Fruit fly (Drosophila melanogaster): ENCODE results near the gene Pfdn5.

Gene Pfdn5

DNA sequence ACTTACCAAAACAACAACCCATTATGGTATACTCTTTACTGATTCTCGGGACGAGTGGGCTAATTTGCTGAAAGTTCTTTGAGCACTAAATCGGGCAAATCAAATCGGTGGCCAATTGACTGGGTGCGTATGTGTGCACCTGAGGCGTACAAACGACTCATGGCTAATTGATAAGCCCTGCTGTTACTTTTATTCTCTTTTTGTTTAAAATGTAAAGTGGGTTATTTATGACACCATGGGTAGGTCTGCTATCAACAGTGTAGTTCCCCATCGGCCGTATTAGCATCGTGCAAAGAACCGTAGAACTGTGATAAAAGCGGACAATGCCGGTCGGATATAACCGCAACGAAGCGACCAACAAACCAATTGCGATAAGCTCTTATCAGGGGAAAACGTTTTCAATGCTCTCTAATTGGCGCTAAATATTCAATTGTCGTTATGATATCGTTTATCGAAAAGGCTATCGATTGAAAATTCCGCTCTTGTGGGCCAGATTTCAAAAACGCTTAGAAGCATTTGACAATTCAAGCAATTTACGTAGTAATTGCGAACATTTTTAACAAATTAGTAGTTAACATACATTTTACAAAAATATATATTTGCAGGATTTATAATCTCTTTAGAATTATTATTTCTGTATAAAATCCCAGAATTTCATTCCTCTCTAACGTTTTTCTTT is 39.5 kb upstream of the Pfdn5 start, which contains the start of gene CG34288 (continued):
- TF ChIP-seq Xbp1 (GFP tag; optimal IDR thresholded peaks at IDR 0.05) (no peak), Nf-YB (GFP tag; optimal IDR thresholded peaks at IDR 0.05) (no peak), CG6765 (GFP tag; optimal IDR thresholded peaks at IDR 0.05) (no peak), lilli (GFP tag; optimal IDR thresholded peaks at IDR 0.05) (no peak), zfh2 (GFP tag; optimal IDR thresholded peaks at IDR 0.05) (no peak), GATAe (GFP tag; conservative IDR thresholded peaks at IDR 0.05) (peak; percentile 95), lov (optimal IDR thresholded peaks at IDR 0.05) (no peak), lov (GFP tag; IDR thresholded peaks at IDR 0.05) (no peak), sug (tag; optimal IDR thresholded peaks at IDR 0.05) (peak; percentile 89), NK7.1 (GFP tag; optimal IDR thresholded peaks at IDR 0.05) (no peak), tll (GFP tag; optimal IDR thresholded peaks at IDR 0.05) (no peak), ERR (GFP tag; optimal IDR thresholded peaks at IDR 0.05) (no peak), otp (GFP tag; IDR thresholded peaks at IDR 0.05) (peak; percentile 77), gfzf (GFP tag; optimal IDR thresholded peaks at IDR 0.05) (no peak), MTF-1 (GFP tag; optimal IDR thresholded peaks at IDR 0.05; ENCODE audit: borderline replicate concordance) (no peak), Atf6 (GFP tag; IDR thresholded peaks at IDR 0.05) (peak; percentile 68; the same call in 1 of the 2 replicates), grn (GFP tag; optimal IDR thresholded peaks at IDR 0.05) (no peak), Camta (GFP tag; optimal IDR thresholded peaks at IDR 0.05) (no peak), pnt (GFP tag; optimal IDR thresholded peaks at IDR 0.05) (no peak), lola (GFP tag; optimal IDR thresholded peaks at IDR 0.05) (no peak), nerfin-1 (tag; optimal IDR thresholded peaks at IDR 0.05) (no peak), hbn (GFP tag; IDR thresholded peaks at IDR 0.05; ENCODE audit: partially characterized antibody) (no peak), HLH54F (GFP tag; optimal IDR thresholded peaks at IDR 0.05) (no peak), mld (GFP tag; IDR thresholded peaks at IDR 0.05; ENCODE audit: partially characterized antibody) (no peak), Dll (GFP tag; IDR thresholded peaks at IDR 0.05; ENCODE audit: partially characterized antibody) (peak; percentile 59; the same call in 2 of the 4 replicates), sisA (GFP tag; IDR thresholded peaks at IDR 0.05) (peak; percentile 51; the same call in 1 of the 2 replicates), CG7839 (tag; optimal IDR thresholded peaks at IDR 0.05) (peak; percentile 11), CG7357 (GFP tag; IDR thresholded peaks at IDR 0.05) (no peak), CG2129 (GFP tag; IDR thresholded peaks at IDR 0.05; ENCODE audit: partially characterized antibody) (no peak), CG30020 (tag; optimal IDR thresholded peaks at IDR 0.05) (no peak), lab (GFP tag; optimal IDR thresholded peaks at IDR 0.05) (peak; percentile 82), CG7372 (GFP tag; IDR thresholded peaks at IDR 0.05) (no peak), stc (GFP tag; IDR thresholded peaks at IDR 0.05) (no peak), PHDP (tag; optimal IDR thresholded peaks at IDR 0.05) (no peak), HHEX (GFP tag; optimal IDR thresholded peaks at IDR 0.05) (peak; percentile 35), CG18764 (GFP tag; optimal IDR thresholded peaks at IDR 0.05) (no peak), her (GFP tag; optimal IDR thresholded peaks at IDR 0.05) (peak; percentile 40), CG13894 (tag; optimal IDR thresholded peaks at IDR 0.05) (no peak), CG5180 (GFP tag; optimal IDR thresholded peaks at IDR 0.05) (no peak), CG10959 (GFP tag; IDR thresholded peaks at IDR 0.05) (peak; percentile 33; the same call in 1 of the 2 replicates), gsb-n (tag; optimal IDR thresholded peaks at IDR 0.05) (no peak), odd (GFP tag; optimal IDR thresholded peaks at IDR 0.05) (no peak), slp2 (GFP tag; optimal IDR thresholded peaks at IDR 0.05) (peak; percentile 1), exex (tag; optimal IDR thresholded peaks at IDR 0.05) (peak; percentile 99), jigr1 (GFP tag; IDR thresholded peaks at IDR 0.05) (no peak), tx (GFP tag; optimal IDR thresholded peaks at IDR 0.05) (peak; percentile 2), dysf (GFP tag; IDR thresholded peaks at IDR 0.05) (peak; percentile 59; the same call in 2 of the 3 replicates), CG9817 (tag; optimal IDR thresholded peaks at IDR 0.05) (no peak), H15 (GFP tag; IDR thresholded peaks at IDR 0.05) (no peak)

Measured in whole organism, embryonic.